Worm (Caenorhabditis elegans) whole organism, late embryonic: ENCODE measurements around the gene C27F2.9.

Experiments
- ama-1 ChIP-seq: fragments of 150-350 bp; optimal IDR thresholded peaks from 2 replicates; lab custom pipeline; 2014
- ceh-30 ChIP-seq: fragments of 150-350 bp; optimal IDR thresholded peaks from 2 replicates; lab custom pipeline; 2014; ENCODE audit warnings: missing biosample characterization, missing genetic modification characterization
- dmd-4 ChIP-seq: sonication (generic microtip); optimal IDR thresholded peaks from 2 replicates; lab custom pipeline; 2016; ENCODE audit warnings: borderline replicate concordance, missing genetic modification characterization, missing compliant biosample characterization
- dve-1 ChIP-seq: sonication (generic microtip); optimal IDR thresholded peaks from 2 replicates; lab custom pipeline; 2017; ENCODE audit warnings: antibody characterized with exemption, mild to moderate bottlenecking, missing genetic modification characterization, missing compliant biosample characterization
- elt-2 ChIP-seq: sonication (generic microtip); optimal IDR thresholded peaks from 2 replicates; lab custom pipeline; 2016; ENCODE audit warnings: missing genetic modification reagents, missing genetic modification characterization, missing compliant biosample characterization
- fkh-10 ChIP-seq: fragments of 150-350 bp; optimal IDR thresholded peaks from 2 replicates; lab custom pipeline; 2014; ENCODE audit warnings: missing biosample characterization, missing genetic modification reagents, missing genetic modification characterization
- hlh-15 ChIP-seq: sonication (generic microtip); optimal IDR thresholded peaks from 2 replicates; lab custom pipeline; 2016; ENCODE audit warnings: missing genetic modification characterization, missing compliant biosample characterization
- hlh-30 ChIP-seq: sonication (generic microtip); optimal IDR thresholded peaks from 2 replicates; lab custom pipeline; 2017; ENCODE audit warnings: antibody characterized with exemption, missing genetic modification characterization, missing compliant biosample characterization; ENCODE audit not compliant: insufficient read depth
- hlh-6 ChIP-seq: sonication (generic microtip); optimal IDR thresholded peaks from 2 replicates; lab custom pipeline; 2016; ENCODE audit warnings: missing genotype, missing genetic modification characterization, missing compliant biosample characterization
- hlh-8 ChIP-seq: sonication (generic microtip); optimal IDR thresholded peaks from 2 replicates; lab custom pipeline; 2016; ENCODE audit warnings: missing genotype, missing genetic modification characterization, missing compliant biosample characterization
- odd-2 ChIP-seq: sonication (generic microtip); optimal IDR thresholded peaks from 2 replicates; lab custom pipeline; 2017; ENCODE audit warnings: antibody characterized with exemption, mild to moderate bottlenecking, missing genetic modification characterization, missing compliant biosample characterization
- pros-1 ChIP-seq: fragments of 150-350 bp; optimal IDR thresholded peaks from 2 replicates; lab custom pipeline; 2014; ENCODE audit warnings: missing biosample characterization, missing genetic modification reagents, missing genetic modification characterization
- ref-2 ChIP-seq: sonication (generic microtip); optimal IDR thresholded peaks from 2 replicates; lab custom pipeline; 2016; ENCODE audit warnings: missing genetic modification characterization, missing compliant biosample characterization
- tbx-2 ChIP-seq: sonication (generic microtip); optimal IDR thresholded peaks from 2 replicates; lab custom pipeline; 2016; ENCODE audit warnings: missing genetic modification characterization, missing compliant biosample characterization

- TF ChIP-seq hlh-15 (tag; lab: Kevin White, UChicago) (no peak), pros-1 (tag; lab: Kevin White, UChicago) (no peak), dmd-4 (no peak), elt-2 (tag; lab: Kevin White, UChicago) (no peak), dve-1 (tag; lab: Kevin White, UChicago) (no peak), ref-2 (tag; lab: Kevin White, UChicago) (no peak), ama-1 (no peak), hlh-8 (tag; lab: Kevin White, UChicago) (no peak), hlh-30 (tag; lab: Kevin White, UChicago) (no peak), odd-2 (tag; lab: Kevin White, UChicago) (no peak), fkh-10 (GFP tag; lab: Kevin White, UChicago) (no peak), tbx-2 (tag; lab: Kevin White, UChicago) (no peak), ceh-30 (tag; lab: Kevin White, UChicago) (no peak), hlh-6 (tag; lab: Kevin White, UChicago) (no peak)
Observed at ce11 chrIII:4920221-4920620, 42.6 kb downstream of the C27F2.9 start, which contains the start of gene ula-1.
